Fruit fly (Drosophila melanogaster): ENCODE measurements around the gene Axn.

- TF ChIP-seq CG8478 (optimal IDR thresholded peaks at IDR 0.05) (no peak), CTCF (optimal IDR thresholded peaks at IDR 0.05) (no peak)
Measured at dm6 chr3R:30076088-30076487, 53.4 kb downstream of the Axn start.

All from S2 (cell line).